Worm (Caenorhabditis elegans) whole organism, L1 larva: Measurements from ENCODE around the gene srd-10.

Experiments
- aly-2 ChIP-seq: fragments of 150-350 bp; optimal IDR thresholded peaks from 2 replicates; lab custom pipeline; 2014; ENCODE audit warnings: missing biosample characterization, missing genetic modification characterization
- ceh-8 ChIP-seq: fragments of 200-800 bp; sonication (Bioruptor generic); optimal IDR thresholded peaks from 2 replicates; lab custom pipeline; 2018; ENCODE audit warnings: mild to moderate bottlenecking, missing genetic modification characterization, moderate library complexity, missing compliant biosample characterization
- ets-5 ChIP-seq: fragments of 200-800 bp; sonication (Bioruptor generic); IDR thresholded peaks from 2 replicates; pipeline ENCODE4 v1.3.6; 2022; ENCODE audit warnings: missing genetic modification characterization, missing compliant biosample characterization
- jun-1 ChIP-seq: fragments of 150-350 bp; optimal IDR thresholded peaks from 2 replicates; lab custom pipeline; 2014; ENCODE audit warnings: missing biosample characterization, missing genetic modification reagents, missing genetic modification characterization
- mdl-1 ChIP-seq, 2 experiments: fragments of 150-350 bp; optimal IDR thresholded peaks; 2 replicates each; lab custom pipeline; 2014 to 2017; ENCODE audit warnings: missing biosample characterization in 2 of 2, missing genetic modification characterization in 2 of 2, inconsistent platforms in 1 of 2
- nhr-20 ChIP-seq: sonication (generic microtip); optimal IDR thresholded peaks from 2 replicates; lab custom pipeline; 2016; ENCODE audit warnings: mild to moderate bottlenecking, missing genetic modification characterization, missing compliant biosample characterization
- nhr-71 ChIP-seq: sonication (generic microtip); optimal IDR thresholded peaks from 2 replicates; lab custom pipeline; 2016; ENCODE audit warnings: mild to moderate bottlenecking, missing genetic modification characterization, moderate library complexity, missing compliant biosample characterization
- snpc-4 ChIP-seq: fragments of 150-350 bp; optimal IDR thresholded peaks from 2 replicates; lab custom pipeline; 2014; ENCODE audit warnings: missing biosample characterization, missing genetic modification characterization
- sox-4 ChIP-seq: sonication (generic microtip); optimal IDR thresholded peaks from 2 replicates; lab custom pipeline; 2016; ENCODE audit warnings: missing genetic modification characterization, missing compliant biosample characterization
- ztf-11 ChIP-seq, 2 experiments: sonication (generic microtip); optimal IDR thresholded peaks; 2 replicates each; lab custom pipeline; 2016 to 2017; ENCODE audit warnings: missing genetic modification characterization in 2 of 2, missing biosample characterization in 1 of 2, missing compliant biosample characterization in 1 of 2
- ztf-4 ChIP-seq: fragments of 150-350 bp; optimal IDR thresholded peaks from 2 replicates; lab custom pipeline; 2014; ENCODE audit warnings: missing biosample characterization, missing genetic modification characterization

- no peak for TF ChIP-seq sox-4 (tag; lab: Kevin White, UChicago)
- TF ChIP-seq ceh-8 (GFP tag; lab: Kevin White, UChicago), result no peak
- TF ChIP-seq nhr-71, result no peak
- no peak for TF ChIP-seq ets-5 (GFP tag; lab: Robert Waterston, UW)
- TF ChIP-seq aly-2, result no peak
- no peak for TF ChIP-seq mdl-1 (tag; optimal IDR thresholded peaks at IDR 0.05; lab: Kevin White, UChicago)
- no peak for TF ChIP-seq snpc-4 (tag; lab: Kevin White, UChicago)
- no peak for TF ChIP-seq ztf-11 (tag; optimal IDR thresholded peaks at IDR 0.05; lab: Kevin White, UChicago)
- no peak for TF ChIP-seq ztf-4 (tag; lab: Kevin White, UChicago)
- no peak for TF ChIP-seq jun-1 (tag; lab: Kevin White, UChicago)
- no peak for TF ChIP-seq nhr-20
These were observed 9.8 kb downstream of the srd-10 start, which contains the start of gene sru-11 for ce11 chrIV:13584646-13585045.
